Fruit fly (Drosophila melanogaster): ENCODE data around the gene CG44153.

CG44153 gene

DNA sequence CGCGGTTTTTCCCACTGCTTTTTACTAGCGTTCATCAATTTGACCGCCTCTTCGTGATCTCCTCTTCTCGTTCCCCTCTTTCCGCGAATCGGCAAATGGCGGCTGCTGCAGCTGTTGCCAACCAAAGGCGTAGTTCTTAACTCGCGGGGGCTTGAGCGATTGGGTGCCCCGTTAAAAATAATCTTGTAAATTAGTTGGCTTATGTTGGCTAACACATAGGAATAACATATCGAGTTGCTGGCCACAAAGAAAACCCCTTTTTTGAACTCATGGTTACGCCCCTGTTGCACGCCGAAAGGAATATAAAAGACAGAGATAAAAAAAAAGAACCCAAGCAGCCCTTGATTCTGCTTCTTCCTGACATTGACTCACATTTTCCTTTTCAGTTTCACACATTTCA, 122.8 kb downstream of the CG44153 start (continued):
- peak; percentile 49 for TF ChIP-seq tio (GFP tag; optimal IDR thresholded peaks at IDR 0.05)
- no peak for TF ChIP-seq E2f2 (GFP tag; IDR thresholded peaks at IDR 0.05)
- peak; percentile 34 for TF ChIP-seq fd64A (GFP tag; optimal IDR thresholded peaks at IDR 0.05)
- peak; percentile 36 for TF ChIP-seq CG18764 (GFP tag; optimal IDR thresholded peaks at IDR 0.05)
- TF ChIP-seq CG13775 (GFP tag; optimal IDR thresholded peaks at IDR 0.05), result peak; percentile 62
- TF ChIP-seq CG15011 (GFP tag; optimal IDR thresholded peaks at IDR 0.05), result no peak
- TF ChIP-seq CG10321 (GFP tag; IDR thresholded peaks at IDR 0.05), result 0 out of 2 replicates have a peak, but pooled peaks have one; percentile 34
- TF ChIP-seq CG2116 (GFP tag; optimal IDR thresholded peaks at IDR 0.05), result no peak
- peak; percentile 79 for TF ChIP-seq gem (tag; optimal IDR thresholded peaks at IDR 0.05)
- TF ChIP-seq bcd (GFP tag; optimal IDR thresholded peaks at IDR 0.05), result peak; percentile 63
- no peak for TF ChIP-seq CG43689 (GFP tag; IDR thresholded peaks at IDR 0.05)
- peak; percentile 38 for TF ChIP-seq Meics (GFP tag; optimal IDR thresholded peaks at IDR 0.05)
- TF ChIP-seq HHEX (GFP tag; optimal IDR thresholded peaks at IDR 0.05), result peak; percentile 60
- peak; percentile 88 for TF ChIP-seq lbe (GFP tag; optimal IDR thresholded peaks at IDR 0.05)
- no peak for TF ChIP-seq hbn (GFP tag; IDR thresholded peaks at IDR 0.05; ENCODE audit: partially characterized antibody)
- peak; percentile 23 for TF ChIP-seq Asciz (GFP tag; optimal IDR thresholded peaks at IDR 0.05)
- TF ChIP-seq CG2712 (tag; optimal IDR thresholded peaks at IDR 0.05), result peak; percentile 85
- no peak for TF ChIP-seq CG7963 (GFP tag; IDR thresholded peaks at IDR 0.05; ENCODE audit: partially characterized antibody)
- TF ChIP-seq Dll (GFP tag; IDR thresholded peaks at IDR 0.05; ENCODE audit: partially characterized antibody), result no peak
- TF ChIP-seq CG15601 (tag; optimal IDR thresholded peaks at IDR 0.05), result peak; percentile 22
- peak; percentile 85 for TF ChIP-seq HLH3B (GFP tag; IDR thresholded peaks at IDR 0.05)
- TF ChIP-seq hb (GFP tag; IDR thresholded peaks at IDR 0.05; ENCODE audit: partially characterized antibody), result no peak
- no peak for TF ChIP-seq Fer1 (GFP tag; optimal IDR thresholded peaks at IDR 0.05)
- peak; percentile 76 for TF ChIP-seq Xbp1 (GFP tag; optimal IDR thresholded peaks at IDR 0.05)
- no peak for TF ChIP-seq CG16779 (GFP tag; IDR thresholded peaks at IDR 0.05)
- peak in 1 of 2 experiments; percentile 2 for TF ChIP-seq Hr78 (GFP tag; optimal IDR thresholded peaks at IDR 0.05)
- peak; percentile 62; the same call in 2 of the 3 replicates for TF ChIP-seq CG17361 (GFP tag; IDR thresholded peaks at IDR 0.05)
- peak; percentile 75 for TF ChIP-seq az2 (GFP tag; optimal IDR thresholded peaks at IDR 0.05)
- TF ChIP-seq ro (GFP tag; IDR thresholded peaks at IDR 0.05), result peak; percentile 69
- peak; percentile 58 for TF ChIP-seq mam (GFP tag; optimal IDR thresholded peaks at IDR 0.05)
- TF ChIP-seq CG9727 (GFP tag; optimal IDR thresholded peaks at IDR 0.05), result peak; percentile 79
- peak; percentile 65 for TF ChIP-seq Spps (tag; optimal IDR thresholded peaks at IDR 0.05)
- peak; percentile 96 for TF ChIP-seq Xrp1 (GFP tag; IDR thresholded peaks at IDR 0.05)
- TF ChIP-seq CG3281 (GFP tag; optimal IDR thresholded peaks at IDR 0.05), result no peak
- TF ChIP-seq HLH4C (GFP tag; IDR thresholded peaks at IDR 0.05; ENCODE audit: partially characterized antibody), result no peak
- peak; percentile 71 for TF ChIP-seq Atf-2 (GFP tag; optimal IDR thresholded peaks at IDR 0.05)
- no peak for TF ChIP-seq CrebB (tag; optimal IDR thresholded peaks at IDR 0.05)
- TF ChIP-seq HmgD (GFP tag; optimal IDR thresholded peaks at IDR 0.05), result no peak
- peak; percentile 93 for TF ChIP-seq chm (GFP tag; IDR thresholded peaks at IDR 0.05)
- TF ChIP-seq Sin3A (optimal IDR thresholded peaks at IDR 0.05), result no peak
- peak; percentile 51 for TF ChIP-seq CG4360 (GFP tag; IDR thresholded peaks at IDR 0.05)
- no peak for TF ChIP-seq lov (optimal IDR thresholded peaks at IDR 0.05)
- peak; percentile 94 for TF ChIP-seq lov (GFP tag; IDR thresholded peaks at IDR 0.05)
- TF ChIP-seq Atf6 (GFP tag; IDR thresholded peaks at IDR 0.05), result peak; percentile 23; the same call in 1 of the 2 replicates
- TF ChIP-seq TFAM (GFP tag; optimal IDR thresholded peaks at IDR 0.05), result peak; percentile 1
- no peak for TF ChIP-seq CG1832 (GFP tag; optimal IDR thresholded peaks at IDR 0.05)
- TF ChIP-seq oc (tag; optimal IDR thresholded peaks at IDR 0.05), result peak; percentile 73
- no peak for TF ChIP-seq CG6683 (GFP tag; optimal IDR thresholded peaks at IDR 0.05)
- no peak for TF ChIP-seq Sry-β (GFP tag; optimal IDR thresholded peaks at IDR 0.05)
- no peak for TF ChIP-seq Nf-YB (GFP tag; optimal IDR thresholded peaks at IDR 0.05)
- TF ChIP-seq MTF-1 (GFP tag; optimal IDR thresholded peaks at IDR 0.05; ENCODE audit: borderline replicate concordance), result peak; percentile 39

Measured in whole organism, embryonic.